Worm (Caenorhabditis elegans) whole organism, midembryonic: ENCODE data around the gene nhr-154.

Experiments used
- T22C8.4 ChIP-seq: fragments of 200-800 bp; sonication (Bioruptor generic); IDR thresholded peaks from 2 replicates; pipeline ENCODE4 v1.3.6; 2022; ENCODE audit warnings: missing genetic modification characterization, missing compliant biosample characterization
- cog-1 ChIP-seq: sonication (generic microtip); optimal IDR thresholded peaks from 2 replicates; lab custom pipeline; 2016; ENCODE audit warnings: missing genetic modification characterization, missing compliant biosample characterization
- flt-1 ChIP-seq: fragments of 200-800 bp; sonication (Bioruptor generic); IDR thresholded peaks from 2 replicates; pipeline ENCODE4 v1.3.6; 2022; ENCODE audit warnings: missing genetic modification characterization, missing compliant biosample characterization
- klf-2 ChIP-seq: fragments of 200-800 bp; sonication (Bioruptor generic); conservative IDR thresholded peaks from 2 replicates; pipeline ENCODE4 v1.3.6; 2022; ENCODE audit warnings: missing genetic modification reagents, missing genetic modification characterization, missing compliant biosample characterization
- med-1 ChIP-seq: sonication (generic microtip); optimal IDR thresholded peaks from 2 replicates; lab custom pipeline; 2017; ENCODE audit warnings: missing genetic modification characterization, mild to moderate bottlenecking, missing compliant biosample characterization, antibody characterized with exemption, missing genetic modification reagents; ENCODE audit not compliant: insufficient read depth
- ref-1 ChIP-seq: fragments of 200-800 bp; sonication (Bioruptor generic); conservative IDR thresholded peaks from 2 replicates; pipeline ENCODE4 v1.3.6; 2022; ENCODE audit warnings: missing genetic modification reagents, missing genetic modification characterization, missing compliant biosample characterization
- tab-1 ChIP-seq: fragments of 200-800 bp; sonication (Bioruptor generic); IDR thresholded peaks from 2 replicates; pipeline ENCODE4 v1.3.6; 2022; ENCODE audit warnings: missing genetic modification characterization, missing compliant biosample characterization
- ztf-23 ChIP-seq: fragments of 200-800 bp; sonication (Bioruptor generic); IDR thresholded peaks from 2 replicates; pipeline ENCODE4 v1.3.6; 2022; ENCODE audit warnings: missing genetic modification reagents, missing genetic modification characterization, missing compliant biosample characterization
- ztf-29 ChIP-seq: fragments of 200-800 bp; sonication (Bioruptor generic); IDR thresholded peaks from 2 replicates; pipeline ENCODE4 v1.3.6; 2022; ENCODE audit warnings: missing genetic modification reagents, missing genetic modification characterization, missing compliant biosample characterization

nhr-154 gene

ce11 chrV:12098123-12098522 is 3.0 kb upstream of the nhr-154 start, which contains the start of gene nhr-209:
Gene nhr-209, plus strand, starts transcription at chrV:12098149.
- TF ChIP-seq cog-1 (tag; lab: Kevin White, UChicago): no peak
- no peak for TF ChIP-seq ztf-29 (GFP tag; lab: Robert Waterston, UW)
- TF ChIP-seq ztf-23 (GFP tag; lab: Robert Waterston, UW): no peak
- no peak for TF ChIP-seq klf-2
- no peak for TF ChIP-seq med-1 (GFP tag; lab: Kevin White, UChicago)
- TF ChIP-seq T22C8.4 (GFP tag; lab: Robert Waterston, UW): no peak
- TF ChIP-seq ref-1 (GFP tag; lab: Robert Waterston, UW): no peak
- TF ChIP-seq tab-1 (GFP tag; lab: Robert Waterston, UW): no peak
- TF ChIP-seq flt-1 (GFP tag; lab: Robert Waterston, UW): no peak

DNA sequence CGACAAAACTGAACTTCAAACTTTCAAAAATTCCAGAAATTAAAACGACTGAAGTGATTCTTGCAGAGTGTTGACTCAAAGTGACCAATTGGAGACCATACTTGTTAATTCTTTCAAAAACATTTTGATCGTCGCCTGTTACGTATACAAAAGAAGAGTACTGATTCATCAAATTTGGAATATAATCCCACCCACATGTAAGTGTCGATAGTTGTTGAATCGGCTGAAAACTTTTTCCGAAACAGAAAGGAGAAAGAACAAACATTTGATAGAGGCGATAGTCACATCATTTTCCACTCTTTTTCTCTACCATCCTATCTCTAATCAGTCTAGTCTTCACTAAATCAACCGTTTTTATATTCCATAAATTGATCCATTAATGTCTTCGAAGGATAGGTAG is 2.8 kb downstream of the nhr-154 start, which contains the start of gene nhr-153:
Gene nhr-153, plus strand, starts transcription at position 301 of the 400 bp plus-strand sequence.
- no peak for TF ChIP-seq ztf-23 (GFP tag; lab: Robert Waterston, UW)
- TF ChIP-seq tab-1 (GFP tag; lab: Robert Waterston, UW): no peak
- TF ChIP-seq cog-1 (tag; lab: Kevin White, UChicago): no peak
- no peak for TF ChIP-seq ztf-29 (GFP tag; lab: Robert Waterston, UW)
- TF ChIP-seq klf-2: no peak
- no peak for TF ChIP-seq T22C8.4 (GFP tag; lab: Robert Waterston, UW)
- TF ChIP-seq med-1 (GFP tag; lab: Kevin White, UChicago): no peak
- TF ChIP-seq flt-1 (GFP tag; lab: Robert Waterston, UW): no peak
- no peak for TF ChIP-seq ref-1 (GFP tag; lab: Robert Waterston, UW)

ce11 chrV:12106841-12107240 is 5.7 kb downstream of the nhr-154 start, which contains the start of gene nhr-136:
Gene nhr-136, plus strand, starts transcription at chrV:12107141.
- TF ChIP-seq med-1 (GFP tag; lab: Kevin White, UChicago) (no peak), tab-1 (GFP tag; lab: Robert Waterston, UW) (no peak), ztf-29 (GFP tag; lab: Robert Waterston, UW) (no peak), cog-1 (tag; lab: Kevin White, UChicago) (no peak), ref-1 (GFP tag; lab: Robert Waterston, UW) (no peak), klf-2 (no peak), ztf-23 (GFP tag; lab: Robert Waterston, UW) (no peak), flt-1 (GFP tag; lab: Robert Waterston, UW) (no peak), T22C8.4 (GFP tag; lab: Robert Waterston, UW) (no peak)

ce11 chrV:12111452-12111851 is 10.4 kb downstream of the nhr-154 start, which contains the start of gene lhpp-1:
Gene lhpp-1, minus strand, starts transcription at chrV:12111805.
- TF ChIP-seq med-1 (GFP tag; lab: Kevin White, UChicago): no peak
- TF ChIP-seq cog-1 (tag; lab: Kevin White, UChicago): no peak

DNA sequence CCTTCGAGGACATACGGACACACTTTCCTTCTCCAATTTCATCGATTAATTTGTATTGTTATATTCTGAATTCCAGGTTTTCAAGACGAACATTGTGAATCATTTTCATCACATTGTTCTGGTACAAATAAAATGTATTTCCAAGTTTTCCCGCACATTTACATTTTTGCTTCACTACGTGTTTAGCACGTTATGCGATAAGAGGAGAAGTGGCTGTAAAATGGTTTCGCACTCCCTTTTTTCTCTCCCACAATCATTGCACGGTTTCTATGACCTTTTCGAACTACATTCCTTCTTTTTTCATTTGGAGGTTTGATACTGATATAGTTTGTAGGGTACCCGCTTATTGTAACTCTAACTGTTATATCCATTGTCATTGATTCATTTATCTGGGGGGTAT is 12.6 kb downstream of the nhr-154 start:
- TF ChIP-seq ztf-29 (GFP tag; lab: Robert Waterston, UW) (no peak), med-1 (GFP tag; lab: Kevin White, UChicago) (no peak), flt-1 (GFP tag; lab: Robert Waterston, UW) (no peak), T22C8.4 (GFP tag; lab: Robert Waterston, UW) (no peak)

- TF ChIP-seq med-1 (GFP tag; lab: Kevin White, UChicago) (no peak), klf-2 (no peak), flt-1 (GFP tag; lab: Robert Waterston, UW) (no peak), ztf-29 (GFP tag; lab: Robert Waterston, UW) (no peak), ztf-23 (GFP tag; lab: Robert Waterston, UW) (no peak), cog-1 (tag; lab: Kevin White, UChicago) (no peak), ref-1 (GFP tag; lab: Robert Waterston, UW) (no peak), tab-1 (GFP tag; lab: Robert Waterston, UW) (no peak), T22C8.4 (GFP tag; lab: Robert Waterston, UW) (no peak)
Measured at ce11 chrV:12114693-12115092, 13.6 kb downstream of the nhr-154 start, which contains the start of gene spin-1. Gene spin-1, plus strand, starts transcription at chrV:12114993.

DNA sequence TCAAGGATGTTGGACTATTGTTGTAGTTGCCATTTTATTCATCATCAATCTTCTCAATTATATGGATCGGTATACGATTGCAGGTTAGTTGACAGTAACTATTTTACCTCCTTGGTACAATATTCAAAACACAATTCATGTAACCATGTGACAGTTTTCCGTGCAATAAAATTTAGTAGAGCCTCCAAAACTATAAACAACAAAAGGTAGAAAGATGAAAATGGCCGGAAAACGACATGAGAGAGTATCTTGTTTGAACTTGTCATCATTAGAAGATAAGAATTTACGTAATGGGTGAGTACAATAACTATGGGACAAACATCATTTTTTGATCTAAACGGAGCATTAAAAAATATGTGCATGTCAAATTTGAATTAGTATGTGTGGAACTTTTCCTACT is 14.1 kb downstream of the nhr-154 start:
- TF ChIP-seq ztf-23 (GFP tag; lab: Robert Waterston, UW) (no peak), ref-1 (GFP tag; lab: Robert Waterston, UW) (no peak), tab-1 (GFP tag; lab: Robert Waterston, UW) (no peak), med-1 (GFP tag; lab: Kevin White, UChicago) (no peak), klf-2 (no peak), flt-1 (GFP tag; lab: Robert Waterston, UW) (no peak), cog-1 (tag; lab: Kevin White, UChicago) (no peak), T22C8.4 (GFP tag; lab: Robert Waterston, UW) (no peak), ztf-29 (GFP tag; lab: Robert Waterston, UW) (no peak)

- TF ChIP-seq tab-1 (GFP tag; lab: Robert Waterston, UW) (no peak), med-1 (GFP tag; lab: Kevin White, UChicago) (no peak), ztf-23 (GFP tag; lab: Robert Waterston, UW) (no peak), klf-2 (no peak), T22C8.4 (GFP tag; lab: Robert Waterston, UW) (no peak), ztf-29 (GFP tag; lab: Robert Waterston, UW) (no peak), flt-1 (GFP tag; lab: Robert Waterston, UW) (no peak), ref-1 (GFP tag; lab: Robert Waterston, UW) (no peak), cog-1 (tag; lab: Kevin White, UChicago) (no peak)
Measured at ce11 chrV:12117567-12118053, 16.5 kb downstream of the nhr-154 start, which contains the start of gene C13C4.8. Gene C13C4.8, plus strand, starts transcription at chrV:12118003.

- TF ChIP-seq tab-1 (GFP tag; lab: Robert Waterston, UW): no peak
- TF ChIP-seq flt-1 (GFP tag; lab: Robert Waterston, UW): no peak
- TF ChIP-seq ztf-29 (GFP tag; lab: Robert Waterston, UW): no peak
- no peak for TF ChIP-seq klf-2
- no peak for TF ChIP-seq ztf-23 (GFP tag; lab: Robert Waterston, UW)
- no peak for TF ChIP-seq med-1 (GFP tag; lab: Kevin White, UChicago)
- no peak for TF ChIP-seq ref-1 (GFP tag; lab: Robert Waterston, UW)
- no peak for TF ChIP-seq cog-1 (tag; lab: Kevin White, UChicago)
- TF ChIP-seq T22C8.4 (GFP tag; lab: Robert Waterston, UW): no peak
Measured at ce11 chrV:12120381-12120780, 19.3 kb downstream of the nhr-154 start, which contains the start of gene C13C4.7. Gene C13C4.7, minus strand, starts transcription at chrV:12120481.
